Fruit fly (Drosophila melanogaster): Measurements from ENCODE around the gene I-3.

Gene I-3

DNA sequence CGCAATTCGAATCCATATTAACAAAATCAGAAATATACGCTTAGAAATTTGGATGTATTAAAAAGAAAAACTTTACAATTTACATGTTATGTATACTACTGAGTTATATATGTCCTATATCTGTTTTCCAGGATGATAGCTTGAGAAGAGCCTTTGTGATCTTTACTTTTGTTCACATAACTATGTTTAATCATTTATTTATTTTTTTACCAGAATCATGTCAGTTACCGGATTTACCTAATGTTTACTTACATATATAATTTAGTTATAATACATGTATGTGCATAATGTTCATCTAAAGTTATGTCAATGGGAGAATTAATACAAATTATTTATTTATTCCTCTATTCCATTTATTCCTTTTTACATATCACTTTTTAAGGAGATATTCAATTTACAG lies at the start of gene I-3:
TSS of gene I-3 (minus strand) at position 101 of the 400 bp plus-strand sequence.
- no peak for TF ChIP-seq CG12605 (GFP tag; IDR thresholded peaks at IDR 0.05)
- no peak for TF ChIP-seq gl (tag; optimal IDR thresholded peaks at IDR 0.05)
- no peak for TF ChIP-seq EcR (GFP tag; optimal IDR thresholded peaks at IDR 0.05)
- TF ChIP-seq D1 (tag; optimal IDR thresholded peaks at IDR 0.05), result no peak
- TF ChIP-seq Snoo (tag; optimal IDR thresholded peaks at IDR 0.05), result no peak
- no peak for TF ChIP-seq Pif1A (GFP tag; optimal IDR thresholded peaks at IDR 0.05)

DNA sequence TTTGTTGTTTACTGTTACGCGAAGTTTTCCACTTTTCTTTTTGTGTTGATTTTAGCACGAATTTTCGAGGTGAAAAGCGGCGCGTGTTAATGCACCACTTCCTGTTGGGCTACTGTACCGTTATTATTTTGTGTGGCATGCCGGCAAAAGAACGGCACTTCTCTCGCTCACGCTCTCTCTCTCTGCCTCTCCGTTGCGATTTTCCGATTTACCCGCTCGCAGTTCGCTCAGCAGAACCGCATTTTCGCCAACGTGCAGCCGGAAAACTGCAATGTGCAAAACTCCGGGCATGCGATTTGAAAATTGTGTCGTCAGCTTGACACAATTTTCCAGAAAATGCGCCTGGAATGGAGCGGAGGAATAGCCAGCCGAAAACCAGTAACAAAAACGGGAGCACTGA lies 44.5 kb upstream of the I-3 start, which contains the start of gene shakB:
TSS of gene shakB (minus strand) at position 101 of the 400 bp plus-strand sequence.
- TF ChIP-seq CG32121 (GFP tag; IDR thresholded peaks at IDR 0.05), result no peak
- no peak for TF ChIP-seq Pif1B (GFP tag; optimal IDR thresholded peaks at IDR 0.05)
- no peak for TF ChIP-seq CG15710 (tag; optimal IDR thresholded peaks at IDR 0.05)
- TF ChIP-seq CG8159 (tag; optimal IDR thresholded peaks at IDR 0.05), result no peak
- TF ChIP-seq rn (GFP tag; IDR thresholded peaks at IDR 0.05), result no peak
- TF ChIP-seq EcR (GFP tag; optimal IDR thresholded peaks at IDR 0.05), result no peak
- no peak for TF ChIP-seq CG12605 (GFP tag; IDR thresholded peaks at IDR 0.05)
- no peak for TF ChIP-seq Ets98B (GFP tag; IDR thresholded peaks at IDR 0.05)
- TF ChIP-seq CG10348 (GFP tag; IDR thresholded peaks at IDR 0.05), result no peak
- no peak for TF ChIP-seq CG17806 (tag; optimal IDR thresholded peaks at IDR 0.05)
- no peak for TF ChIP-seq CG13204 (GFP tag; optimal IDR thresholded peaks at IDR 0.05)
- TF ChIP-seq CG4496 (GFP tag; IDR thresholded peaks at IDR 0.05), result no peak
- TF ChIP-seq Snoo (tag; optimal IDR thresholded peaks at IDR 0.05), result no peak
- no peak for TF ChIP-seq CG14655 (GFP tag; optimal IDR thresholded peaks at IDR 0.05)

DNA sequence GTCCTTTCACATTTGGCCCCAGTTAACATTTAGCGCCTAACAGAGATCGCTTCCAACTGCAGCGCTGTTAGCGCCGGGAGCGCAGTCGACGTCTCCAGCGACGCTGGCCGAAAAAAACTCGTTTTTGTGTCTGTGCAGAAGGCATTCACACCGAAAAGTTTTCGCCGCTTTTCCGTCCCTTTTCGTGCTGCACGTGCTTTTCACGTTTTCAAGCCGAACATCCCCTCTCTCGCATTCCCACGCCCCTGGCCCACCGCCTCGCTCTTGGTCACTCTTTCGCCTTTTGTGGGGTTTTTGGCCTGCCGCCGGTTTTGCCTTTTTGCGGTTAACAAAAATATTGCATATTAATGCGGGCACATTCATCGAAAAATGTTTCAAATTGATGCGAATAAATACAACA lies 43.4 kb upstream of the I-3 start:
- TF ChIP-seq CG17806 (tag; optimal IDR thresholded peaks at IDR 0.05) (no peak), CG13204 (GFP tag; optimal IDR thresholded peaks at IDR 0.05) (no peak), CG12605 (GFP tag; IDR thresholded peaks at IDR 0.05) (no peak), CG14655 (GFP tag; optimal IDR thresholded peaks at IDR 0.05) (no peak), fd96Ca (GFP tag; IDR thresholded peaks at IDR 0.05) (no peak), D1 (tag; optimal IDR thresholded peaks at IDR 0.05) (no peak), CG15710 (tag; optimal IDR thresholded peaks at IDR 0.05) (no peak), Pif1A (GFP tag; optimal IDR thresholded peaks at IDR 0.05) (no peak), Ets98B (GFP tag; IDR thresholded peaks at IDR 0.05) (no peak), CG4496 (GFP tag; IDR thresholded peaks at IDR 0.05) (no peak), Pif1B (GFP tag; optimal IDR thresholded peaks at IDR 0.05) (no peak), CG8159 (tag; optimal IDR thresholded peaks at IDR 0.05) (no peak), Snoo (tag; optimal IDR thresholded peaks at IDR 0.05) (no peak), gl (tag; optimal IDR thresholded peaks at IDR 0.05) (no peak), CG34367 (tag; optimal IDR thresholded peaks at IDR 0.05) (no peak), CG8301 (tag; optimal IDR thresholded peaks at IDR 0.05) (no peak), CG9948 (tag; optimal IDR thresholded peaks at IDR 0.05) (no peak), rn (GFP tag; IDR thresholded peaks at IDR 0.05) (no peak), CG32121 (GFP tag; IDR thresholded peaks at IDR 0.05) (no peak), EcR (GFP tag; optimal IDR thresholded peaks at IDR 0.05) (no peak)

DNA sequence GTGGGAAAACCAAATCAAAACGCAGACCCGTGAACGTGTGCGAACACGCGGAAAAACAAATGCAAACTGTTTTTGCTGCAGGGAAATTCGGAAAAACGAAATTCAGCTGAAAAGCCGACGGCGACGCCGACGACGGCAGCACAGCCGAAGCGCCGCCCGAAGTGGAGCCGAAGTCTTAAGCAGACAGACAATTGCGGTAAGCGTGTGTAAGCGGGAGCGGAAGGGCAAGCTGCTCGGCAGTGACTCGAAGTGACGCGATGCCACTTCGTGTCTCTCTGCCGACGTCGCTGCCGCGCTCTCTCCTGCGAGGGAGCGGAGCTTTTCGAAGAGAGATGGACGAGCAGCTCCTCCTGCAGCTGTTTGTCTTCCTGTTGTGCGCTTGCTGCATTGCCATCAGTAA lies 42.5 kb upstream of the I-3 start:
- TF ChIP-seq Snoo (tag; optimal IDR thresholded peaks at IDR 0.05) (no peak), CG4496 (GFP tag; IDR thresholded peaks at IDR 0.05) (0 out of 3 replicates have a peak, but pooled peaks have one; percentile 38), CG13204 (GFP tag; optimal IDR thresholded peaks at IDR 0.05) (no peak)

DNA sequence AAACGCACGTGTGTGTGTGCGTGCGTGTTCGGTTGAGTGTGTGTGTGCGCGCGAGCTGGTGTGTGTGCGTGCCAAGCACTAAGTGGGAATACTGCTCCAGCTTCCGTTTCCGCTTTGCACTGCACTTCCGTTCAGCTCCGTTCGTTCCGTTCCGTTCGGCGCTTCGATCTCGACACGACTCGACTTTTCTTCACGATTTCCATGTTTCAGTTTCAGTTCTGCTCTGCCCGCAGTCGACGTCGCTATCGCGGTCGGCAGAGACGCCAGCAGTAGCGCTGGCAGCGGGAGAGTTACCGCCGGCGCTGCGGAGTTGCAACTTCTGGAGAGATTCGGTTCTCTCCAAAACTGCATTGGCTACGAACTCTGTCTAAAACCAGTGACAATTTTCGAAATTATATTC lies 41.4 kb upstream of the I-3 start:
- no peak for TF ChIP-seq CG13204 (GFP tag; optimal IDR thresholded peaks at IDR 0.05)
- TF ChIP-seq EcR (GFP tag; optimal IDR thresholded peaks at IDR 0.05), result no peak
- TF ChIP-seq CG10348 (GFP tag; IDR thresholded peaks at IDR 0.05), result no peak
- no peak for TF ChIP-seq Snoo (tag; optimal IDR thresholded peaks at IDR 0.05)
- TF ChIP-seq CG15710 (tag; optimal IDR thresholded peaks at IDR 0.05), result no peak
- no peak for TF ChIP-seq CG17806 (tag; optimal IDR thresholded peaks at IDR 0.05)
- TF ChIP-seq CG9948 (tag; optimal IDR thresholded peaks at IDR 0.05), result no peak

DNA sequence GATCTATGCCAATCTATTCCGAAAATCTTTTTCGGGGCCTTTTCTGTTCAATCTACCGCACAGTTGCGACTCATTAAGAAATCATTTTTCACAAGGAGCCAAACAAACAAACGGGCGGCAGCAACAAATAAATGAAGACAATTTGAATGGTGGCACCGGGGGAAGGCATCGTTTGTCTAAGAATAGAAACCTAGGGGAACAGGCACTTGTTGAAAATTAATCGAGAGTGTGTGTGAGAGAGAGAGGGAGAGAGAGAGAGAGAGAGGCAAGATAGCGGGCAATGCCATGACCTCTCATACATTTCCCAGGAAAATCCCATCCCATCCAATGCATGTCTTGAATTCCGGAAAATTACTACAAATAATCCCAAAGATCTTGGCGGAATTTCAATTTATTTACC lies 34.0 kb upstream of the I-3 start:
- no peak for TF ChIP-seq CG12605 (GFP tag; IDR thresholded peaks at IDR 0.05)
- no peak for TF ChIP-seq CG8159 (tag; optimal IDR thresholded peaks at IDR 0.05)
- no peak for TF ChIP-seq D1 (tag; optimal IDR thresholded peaks at IDR 0.05)
- TF ChIP-seq CG9948 (tag; optimal IDR thresholded peaks at IDR 0.05), result no peak

DNA sequence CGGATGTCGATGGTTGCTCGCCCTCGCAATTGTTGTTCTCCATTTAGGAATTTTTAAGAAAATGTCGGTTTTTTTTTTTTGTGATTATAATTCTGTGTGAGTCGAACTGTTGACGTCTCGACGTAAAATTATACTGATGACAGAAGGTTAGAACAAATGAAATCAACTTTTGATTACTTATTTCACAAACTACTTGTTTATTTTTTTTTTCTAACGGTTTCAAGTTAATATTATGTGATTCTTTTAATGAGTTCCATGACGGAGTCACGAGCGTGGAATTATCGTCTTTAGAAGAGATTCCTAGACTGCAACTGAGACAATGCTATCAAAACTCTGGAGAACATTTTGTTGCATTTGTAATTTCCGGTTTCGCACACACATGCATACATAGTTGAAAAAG lies 13.1 kb downstream of the I-3 start, which contains the start of gene CG1314:
TSS of gene CG1314 (minus strand) at position 101 of the 400 bp plus-strand sequence.
- TF ChIP-seq CG9948 (tag; optimal IDR thresholded peaks at IDR 0.05) (no peak), CG32121 (GFP tag; IDR thresholded peaks at IDR 0.05) (no peak), rn (GFP tag; IDR thresholded peaks at IDR 0.05) (no peak), Snoo (tag; optimal IDR thresholded peaks at IDR 0.05) (no peak), D1 (tag; optimal IDR thresholded peaks at IDR 0.05) (no peak), CG34367 (tag; optimal IDR thresholded peaks at IDR 0.05) (no peak), EcR (GFP tag; optimal IDR thresholded peaks at IDR 0.05) (no peak), CG17806 (tag; optimal IDR thresholded peaks at IDR 0.05) (no peak), gl (tag; optimal IDR thresholded peaks at IDR 0.05) (no peak), fd96Ca (GFP tag; IDR thresholded peaks at IDR 0.05) (no peak), CG4496 (GFP tag; IDR thresholded peaks at IDR 0.05) (no peak), CG12605 (GFP tag; IDR thresholded peaks at IDR 0.05) (no peak), Pif1B (GFP tag; optimal IDR thresholded peaks at IDR 0.05) (no peak), CG13204 (GFP tag; optimal IDR thresholded peaks at IDR 0.05) (no peak), CG10348 (GFP tag; IDR thresholded peaks at IDR 0.05) (no peak), CG15710 (tag; optimal IDR thresholded peaks at IDR 0.05) (no peak), Pif1A (GFP tag; optimal IDR thresholded peaks at IDR 0.05) (no peak)
